Worm (Caenorhabditis elegans) whole organism, mixed stage, embryonic: ENCODE data around the gene act-3.

ENCODE experiments used
- blmp-1 ChIP-seq: fragments of 150-350 bp; optimal IDR thresholded peaks from 2 replicates; lab custom pipeline; 2014; ENCODE audit warnings: missing biosample characterization, missing genetic modification characterization
- ces-1 ChIP-seq: fragments of 150-350 bp; optimal IDR thresholded peaks from 2 replicates; lab custom pipeline; 2014; ENCODE audit warnings: missing biosample characterization, missing genetic modification reagents, missing genetic modification characterization
- cnd-1 ChIP-seq: fragments of 200-800 bp; sonication (Bioruptor generic); optimal IDR thresholded peaks from 2 replicates; lab custom pipeline; 2018; ENCODE audit warnings: mild to moderate bottlenecking, missing genetic modification characterization, missing compliant biosample characterization
- elt-3 ChIP-seq: fragments of 150-350 bp; optimal IDR thresholded peaks from 2 replicates; lab custom pipeline; 2014; ENCODE audit warnings: missing biosample characterization, missing genetic modification characterization
- mep-1 ChIP-seq: fragments of 150-350 bp; optimal IDR thresholded peaks from 2 replicates; lab custom pipeline; 2017; ENCODE audit warnings: missing biosample characterization, missing genetic modification reagents, missing genetic modification characterization, inconsistent platforms
- nhr-12 ChIP-seq: fragments of 150-350 bp; optimal IDR thresholded peaks from 2 replicates; lab custom pipeline; 2014; ENCODE audit warnings: missing biosample characterization, missing genetic modification characterization
- nhr-237 ChIP-seq: fragments of 150-350 bp; optimal IDR thresholded peaks from 2 replicates; lab custom pipeline; 2014; ENCODE audit warnings: missing biosample characterization, missing genetic modification characterization
- pha-4 ChIP-seq: fragments of 150-350 bp; optimal IDR thresholded peaks from 2 replicates; lab custom pipeline; 2018; ENCODE audit warnings: missing biosample characterization, missing genetic modification reagents, missing genetic modification characterization
- snpc-4 ChIP-seq: fragments of 150-350 bp; optimal IDR thresholded peaks from 2 replicates; lab custom pipeline; 2014; ENCODE audit warnings: missing biosample characterization, missing genetic modification characterization
- unc-62 ChIP-seq: fragments of 150-350 bp; optimal IDR thresholded peaks from 2 replicates; lab custom pipeline; 2014; ENCODE audit warnings: missing biosample characterization, missing genetic modification reagents, missing genetic modification characterization

ce11 chrV:11059180-11059579 is 15.1 kb downstream of the act-3 start, which contains the start of gene T04C12.1:
- TF ChIP-seq nhr-237 (tag; lab: Kevin White, UChicago) (no peak), unc-62 (GFP tag; lab: Kevin White, UChicago) (no peak), pha-4 (tag; lab: Kevin White, UChicago) (no peak), snpc-4 (tag; lab: Kevin White, UChicago) (no peak), mep-1 (no peak), ces-1 (no peak), blmp-1 (tag; lab: Kevin White, UChicago) (no peak), cnd-1 (tag; lab: Kevin White, UChicago) (no peak), elt-3 (no peak), nhr-12 (tag; lab: Kevin White, UChicago) (no peak)
